Fruit fly (Drosophila melanogaster) whole organism, embryonic: ENCODE measurements around the gene DhpD.
A peak's percentile ranks its signal among the peaks of the same experiment; 100 is the strongest.

ENCODE experiments used
- Antp ChIP-seq: fragments of 200-800 bp; sonication (Bioruptor generic); optimal IDR thresholded peaks from 3 replicates; lab custom pipeline; 2016; ENCODE audit warnings: missing biosample characterization, missing genetic modification characterization
- BEAF-32 ChIP-seq: fragments of 200-800 bp; sonication (Bioruptor generic); optimal IDR thresholded peaks from 3 replicates; lab custom pipeline; 2017; ENCODE audit warnings: missing biosample characterization, missing genetic modification characterization, mild to moderate bottlenecking, moderate library complexity, missing genetic modification reagents
- Bdp1 ChIP-seq: fragments of 200-800 bp; sonication (Bioruptor generic); optimal IDR thresholded peaks from 3 replicates; lab custom pipeline; 2016; ENCODE audit warnings: missing biosample characterization, missing genetic modification characterization
- CG10366 ChIP-seq: fragments of 200-800 bp; sonication (Bioruptor generic); IDR thresholded peaks from 2 replicates; pipeline ENCODE4 v1.3.6; 2022; ENCODE audit warnings: missing biosample characterization, missing genetic modification characterization
- CG11504 ChIP-seq: fragments of 200-800 bp; sonication (Bioruptor generic); optimal IDR thresholded peaks from 3 replicates; lab custom pipeline; 2019; ENCODE audit warnings: missing biosample characterization, mild to moderate bottlenecking, missing genetic modification characterization, moderate library complexity
- CG14710 ChIP-seq: fragments of 200-800 bp; sonication (Bioruptor generic); optimal IDR thresholded peaks from 3 replicates; lab custom pipeline; 2019; ENCODE audit warnings: missing biosample characterization, mild to moderate bottlenecking, missing genetic modification characterization, moderate library complexity
- CG14965 ChIP-seq: fragments of 200-800 bp; sonication (Bioruptor generic); optimal IDR thresholded peaks from 2 replicates; lab custom pipeline; 2016; ENCODE audit warnings: missing biosample characterization, missing genetic modification characterization, borderline replicate concordance
- CG1603 ChIP-seq: fragments of 200-800 bp; sonication (Bioruptor generic); optimal IDR thresholded peaks from 2 replicates; lab custom pipeline; 2019; ENCODE audit warnings: missing biosample characterization, mild to moderate bottlenecking, missing genetic modification characterization, moderate library complexity
- CG17359 ChIP-seq: fragments of 200-800 bp; sonication (Bioruptor generic); optimal IDR thresholded peaks from 3 replicates; lab custom pipeline; 2018; ENCODE audit warnings: missing biosample characterization, mild to moderate bottlenecking, missing genetic modification characterization, moderate library complexity
- CG18619 ChIP-seq: fragments of 200-800 bp; sonication (Bioruptor generic); optimal IDR thresholded peaks from 3 replicates; lab custom pipeline; 2017; ENCODE audit warnings: missing biosample characterization, mild to moderate bottlenecking, missing genetic modification characterization
- CG30403 ChIP-seq: fragments of 200-800 bp; sonication (Bioruptor generic); optimal IDR thresholded peaks from 3 replicates; lab custom pipeline; 2016; ENCODE audit warnings: missing biosample characterization, missing genetic modification characterization
- CG3163 ChIP-seq: fragments of 200-800 bp; sonication (Bioruptor generic); optimal IDR thresholded peaks from 3 replicates; lab custom pipeline; 2016; ENCODE audit warnings: missing biosample characterization, missing genetic modification characterization
- CG34376 ChIP-seq: fragments of 200-800 bp; sonication (Bioruptor generic); optimal IDR thresholded peaks from 2 replicates; lab custom pipeline; 2018; ENCODE audit warnings: missing biosample characterization, mild to moderate bottlenecking, missing genetic modification characterization
- CG4282 ChIP-seq: fragments of 200-800 bp; sonication (Bioruptor generic); optimal IDR thresholded peaks from 2 replicates; lab custom pipeline; 2016; ENCODE audit warnings: missing biosample characterization, missing genetic modification characterization
- CG4617 ChIP-seq: fragments of 200-800 bp; sonication (Bioruptor generic); optimal IDR thresholded peaks from 3 replicates; lab custom pipeline; 2016; ENCODE audit warnings: missing biosample characterization, missing genetic modification characterization, borderline replicate concordance
- CG7786 ChIP-seq: fragments of 200-800 bp; sonication (Bioruptor generic); optimal IDR thresholded peaks from 2 replicates; lab custom pipeline; 2016; ENCODE audit warnings: missing biosample characterization, missing genetic modification characterization
- CG8290 ChIP-seq, 3 experiments: fragments of 200-800 bp; sonication (Bioruptor generic); optimal IDR thresholded peaks; 2 replicates each; lab custom pipeline; 2016 to 2019; ENCODE audit warnings: missing biosample characterization in 3 of 3, missing genetic modification characterization in 3 of 3, mild to moderate bottlenecking in 2 of 3, moderate library complexity in 1 of 3
- CG8359 ChIP-seq: fragments of 200-800 bp; sonication (Bioruptor generic); optimal IDR thresholded peaks from 2 replicates; lab custom pipeline; 2017; ENCODE audit warnings: missing biosample characterization, mild to moderate bottlenecking, missing genetic modification characterization, borderline replicate concordance
- CG9727 ChIP-seq: fragments of 200-800 bp; sonication (Bioruptor generic); optimal IDR thresholded peaks from 3 replicates; lab custom pipeline; 2017; ENCODE audit warnings: missing biosample characterization, mild to moderate bottlenecking, missing genetic modification characterization
- D19A ChIP-seq: fragments of 200-800 bp; optimal IDR thresholded peaks from 3 replicates; lab custom pipeline; 2019; ENCODE audit warnings: missing biosample characterization, mild to moderate bottlenecking, missing genetic modification characterization, moderate library complexity
- D19B ChIP-seq: fragments of 200-800 bp; sonication (Bioruptor generic); optimal IDR thresholded peaks from 2 replicates; lab custom pipeline; 2017; ENCODE audit warnings: missing biosample characterization, mild to moderate bottlenecking, missing genetic modification characterization
- Dad ChIP-seq: fragments of 200-800 bp; sonication (Bioruptor generic); optimal IDR thresholded peaks from 3 replicates; lab custom pipeline; 2016; ENCODE audit warnings: missing biosample characterization, missing genetic modification characterization
- GATAe ChIP-seq: fragments of 200-800 bp; sonication (Bioruptor generic); conservative IDR thresholded peaks from 2 replicates; pipeline ENCODE4 v1.3.6; 2022; ENCODE audit warnings: missing biosample characterization, missing genetic modification characterization
- H15 ChIP-seq: fragments of 200-800 bp; sonication (Bioruptor generic); IDR thresholded peaks from 3 replicates; pipeline ENCODE4 v1.3.6; 2022; ENCODE audit warnings: missing biosample characterization, missing genetic modification characterization
- Hr3 ChIP-seq: fragments of 200-800 bp; sonication (Bioruptor generic); optimal IDR thresholded peaks from 3 replicates; lab custom pipeline; 2016; ENCODE audit warnings: missing biosample characterization, missing genetic modification characterization
- Meics ChIP-seq: fragments of 200-800 bp; sonication (Bioruptor generic); optimal IDR thresholded peaks from 2 replicates; lab custom pipeline; 2017; ENCODE audit warnings: missing biosample characterization, mild to moderate bottlenecking, missing genetic modification characterization
- Oli ChIP-seq: fragments of 200-800 bp; sonication (Bioruptor generic); optimal IDR thresholded peaks from 2 replicates; lab custom pipeline; 2018; ENCODE audit warnings: missing biosample characterization, mild to moderate bottlenecking, missing genetic modification characterization, moderate library complexity
- Stat92E ChIP-seq, 3 experiments: fragments of >200 bp in 2 of 3; fragments of 200-800 bp in 1 of 3; sonication (Bioruptor generic) in 1 of 3; optimal IDR thresholded peaks; 2 replicates each; lab custom pipeline; 2017 to 2019; ENCODE audit warnings: missing biosample characterization in 3 of 3, missing genetic modification characterization in 3 of 3, mild to moderate bottlenecking in 1 of 3, moderate library complexity in 1 of 3
- Usf ChIP-seq: fragments of 200-800 bp; sonication (Bioruptor generic); optimal IDR thresholded peaks from 2 replicates; lab custom pipeline; 2017; ENCODE audit warnings: missing genotype, missing biosample characterization, missing genetic modification characterization
- ac ChIP-seq: fragments of 200-800 bp; sonication (Bioruptor generic); optimal IDR thresholded peaks from 3 replicates; lab custom pipeline; 2017; ENCODE audit warnings: missing biosample characterization, mild to moderate bottlenecking, missing genetic modification characterization
- ase ChIP-seq: fragments of 200-800 bp; sonication (Bioruptor generic); IDR thresholded peaks from 3 replicates; pipeline ENCODE4 v1.3.6; 2022; ENCODE audit warnings: missing biosample characterization, missing genetic modification characterization
- cg ChIP-seq: fragments of 200-800 bp; sonication (Bioruptor generic); optimal IDR thresholded peaks from 3 replicates; lab custom pipeline; 2019; ENCODE audit warnings: missing biosample characterization, mild to moderate bottlenecking, missing genetic modification characterization, moderate library complexity
- dati ChIP-seq: fragments of 200-800 bp; sonication (Bioruptor generic); IDR thresholded peaks from 2 replicates; pipeline ENCODE4 v1.3.6; 2022; ENCODE audit warnings: missing biosample characterization, missing genetic modification characterization
- esg ChIP-seq: fragments of 200-800 bp; sonication (Bioruptor generic); conservative IDR thresholded peaks from 2 replicates; pipeline ENCODE4 v1.3.6; 2022; ENCODE audit warnings: missing biosample characterization, missing genetic modification characterization
- gfzf ChIP-seq: fragments of 200-800 bp; sonication (Bioruptor generic); optimal IDR thresholded peaks from 2 replicates; lab custom pipeline; 2016; ENCODE audit warnings: missing biosample characterization, mild to moderate bottlenecking, missing genetic modification characterization, moderate library complexity
- gsb-n ChIP-seq: fragments of 200-800 bp; sonication (Bioruptor generic); optimal IDR thresholded peaks from 3 replicates; lab custom pipeline; 2018; ENCODE audit warnings: missing biosample characterization, mild to moderate bottlenecking, missing genetic modification characterization
- jumu ChIP-seq: fragments of 200-800 bp; sonication (Bioruptor generic); optimal IDR thresholded peaks from 3 replicates; lab custom pipeline; 2016; ENCODE audit warnings: missing biosample characterization, missing genetic modification characterization
- knrl ChIP-seq: fragments of 200-800 bp; sonication (Bioruptor generic); IDR thresholded peaks from 3 replicates; pipeline ENCODE4 v1.3.6; 2022; ENCODE audit warnings: missing biosample characterization, missing genetic modification characterization; ENCODE audit not compliant: partially characterized antibody
- lola ChIP-seq, 3 experiments: fragments of >200 bp in 2 of 3; fragments of 200-800 bp in 1 of 3; sonication (Bioruptor generic) in 1 of 3; optimal IDR thresholded peaks; 2 replicates each; lab custom pipeline; 2017 to 2019; ENCODE audit warnings: missing biosample characterization in 3 of 3, missing genetic modification characterization in 3 of 3, mild to moderate bottlenecking in 1 of 3, moderate library complexity in 1 of 3
- maf-S ChIP-seq: fragments of 200-800 bp; sonication (Bioruptor generic); optimal IDR thresholded peaks from 2 replicates; lab custom pipeline; 2016; ENCODE audit warnings: missing biosample characterization, missing genetic modification characterization
- nmo ChIP-seq: fragments of 200-800 bp; sonication (Bioruptor generic); optimal IDR thresholded peaks from 2 replicates; lab custom pipeline; 2018; ENCODE audit warnings: missing biosample characterization, mild to moderate bottlenecking, missing genetic modification characterization, moderate library complexity
- pzg ChIP-seq: fragments of 200-800 bp; sonication (Bioruptor generic); optimal IDR thresholded peaks from 3 replicates; lab custom pipeline; 2018; ENCODE audit warnings: missing biosample characterization, mild to moderate bottlenecking, missing genetic modification characterization, moderate library complexity
- schlank ChIP-seq: fragments of 200-800 bp; sonication (Bioruptor generic); optimal IDR thresholded peaks from 2 replicates; lab custom pipeline; 2018; ENCODE audit warnings: missing biosample characterization, mild to moderate bottlenecking, missing genetic modification characterization
- sisA ChIP-seq: fragments of 200-800 bp; sonication (Bioruptor generic); IDR thresholded peaks from 2 replicates; pipeline ENCODE4 v1.3.6; 2022; ENCODE audit warnings: missing biosample characterization, missing genetic modification characterization
- tin ChIP-seq: fragments of 200-800 bp; sonication (Bioruptor generic); optimal IDR thresholded peaks from 3 replicates; lab custom pipeline; 2016; ENCODE audit warnings: missing biosample characterization, missing genetic modification characterization
- tna ChIP-seq: fragments of 200-800 bp; sonication (Bioruptor generic); IDR thresholded peaks from 2 replicates; pipeline ENCODE4 v1.3.6; 2022; ENCODE audit warnings: missing biosample characterization, missing genetic modification characterization; ENCODE audit not compliant: partially characterized antibody
- twi ChIP-seq: fragments of 200-800 bp; optimal IDR thresholded peaks from 2 replicates; lab custom pipeline; 2019; ENCODE audit warnings: missing biosample characterization, mild to moderate bottlenecking, missing genetic modification characterization, moderate library complexity

Gene DhpD

DNA sequence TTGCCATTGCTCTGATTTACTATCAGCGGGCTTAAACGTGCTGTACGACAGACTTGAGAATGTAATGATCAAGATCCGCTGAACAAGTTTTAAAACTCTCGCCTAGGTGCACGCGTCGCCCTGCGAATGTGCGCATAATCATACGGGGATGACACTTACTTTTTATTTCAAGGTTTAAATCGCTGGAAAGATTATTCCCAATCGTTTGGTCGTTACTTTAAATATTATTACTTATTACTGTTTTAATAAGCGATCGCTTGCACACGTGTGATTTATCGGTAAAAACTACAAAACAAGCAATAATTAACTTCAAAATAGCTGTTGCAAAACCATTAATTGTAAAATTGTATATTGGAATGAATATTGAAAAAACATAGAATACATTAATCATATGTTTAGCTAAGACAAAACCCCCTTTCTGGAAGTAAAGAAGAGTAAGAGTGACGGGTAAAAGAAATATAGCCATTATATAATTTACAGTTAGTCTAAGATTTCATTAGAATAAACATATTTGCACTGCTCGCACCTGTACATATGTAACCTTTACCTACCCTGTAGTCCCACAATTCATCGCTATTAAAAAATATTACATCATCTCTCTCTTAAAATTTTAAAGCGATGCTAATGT is at the start of gene DhpD:
TSS of gene DhpD (minus strand) at position 102 of the 628 bp plus-strand sequence.
- peak; percentile 2 for TF ChIP-seq twi (tag; lab: Kevin White, UChicago)
- TF ChIP-seq CG1603 (tag; lab: Kevin White, UChicago) = peak; percentile 66
- no peak; the same call in 1 of the 2 replicates for TF ChIP-seq esg
- TF ChIP-seq gsb-n (tag; lab: Kevin White, UChicago) = no peak
- peak; percentile 70 for TF ChIP-seq tin (GFP tag; lab: Kevin White, UChicago)
- no peak for TF ChIP-seq maf-S (GFP tag; lab: Kevin White, UChicago)
- TF ChIP-seq schlank (tag; lab: Kevin White, UChicago) = peak; percentile 1
- TF ChIP-seq CG8290 (GFP tag; optimal IDR thresholded peaks at IDR 0.05; lab: Kevin White, UChicago) = no peak
- TF ChIP-seq CG8290 (tag; optimal IDR thresholded peaks at IDR 0.05; lab: Kevin White, UChicago) = peak in 1 of 2 experiments; percentile 83
- peak; percentile 49 for TF ChIP-seq CG9727 (GFP tag; lab: Kevin White, UChicago)
- TF ChIP-seq Antp = peak; percentile 50
- peak; percentile 48 for TF ChIP-seq Oli (tag; lab: Kevin White, UChicago)
- peak; percentile 76 for TF ChIP-seq CG17359 (tag; lab: Kevin White, UChicago)
- TF ChIP-seq CG18619 (GFP tag; lab: Kevin White, UChicago) = peak; percentile 42
- no peak for TF ChIP-seq cg
- peak; percentile 69 for TF ChIP-seq sisA (GFP tag; lab: Robert Waterston, UW)
- TF ChIP-seq jumu (GFP tag; lab: Kevin White, UChicago) = no peak
- peak; percentile 75 for TF ChIP-seq Meics (GFP tag; lab: Kevin White, UChicago)
- TF ChIP-seq CG7786 (GFP tag; lab: Kevin White, UChicago) = peak; percentile 63
- no peak for TF ChIP-seq CG14965 (GFP tag; lab: Kevin White, UChicago)
- peak; percentile 85 for TF ChIP-seq knrl (GFP tag; lab: Robert Waterston, UW)
- peak; percentile 26 for TF ChIP-seq BEAF-32
- TF ChIP-seq CG30403 (GFP tag; lab: Kevin White, UChicago) = peak; percentile 75
- peak; percentile 61; the same call in 2 of the 3 replicates for TF ChIP-seq ase (GFP tag; lab: Robert Waterston, UW)
- TF ChIP-seq CG34376 (GFP tag; lab: Kevin White, UChicago) = peak; percentile 56
- TF ChIP-seq Dad (GFP tag; lab: Kevin White, UChicago) = no peak
- TF ChIP-seq CG3163 = peak; percentile 40
- TF ChIP-seq D19B (GFP tag; lab: Kevin White, UChicago) = peak; percentile 63
- TF ChIP-seq D19A (tag; lab: Kevin White, UChicago) = peak; percentile 70
- no peak for TF ChIP-seq Stat92E (GFP tag; optimal IDR thresholded peaks at IDR 0.05; lab: Kevin White, UChicago)
- peak; percentile 66 for TF ChIP-seq CG10366 (GFP tag; lab: Robert Waterston, UW)
- 0 out of 2 replicates have a peak, but pooled peaks have one; percentile 13 for TF ChIP-seq dati
- TF ChIP-seq CG4617 (GFP tag; lab: Kevin White, UChicago) = peak; percentile 29
- no peak for TF ChIP-seq CG11504 (tag; lab: Kevin White, UChicago)
- peak; percentile 59 for TF ChIP-seq Hr3 (GFP tag; lab: Kevin White, UChicago)
- TF ChIP-seq GATAe (GFP tag; lab: Robert Waterston, UW) = no peak; the same call in 1 of the 2 replicates
- TF ChIP-seq gfzf (GFP tag; lab: Kevin White, UChicago) = no peak
- TF ChIP-seq lola (GFP tag; optimal IDR thresholded peaks at IDR 0.05; lab: Kevin White, UChicago) = peak in 1 of 3 experiments; percentile 5
- peak; percentile 66; the same call in 1 of the 3 replicates for TF ChIP-seq H15 (GFP tag; lab: Robert Waterston, UW)
- peak; percentile 37 for TF ChIP-seq pzg (GFP tag; lab: Kevin White, UChicago)
- TF ChIP-seq Usf (GFP tag; lab: Kevin White, UChicago) = peak; percentile 62
- peak; percentile 6 for TF ChIP-seq CG8359 (GFP tag; lab: Kevin White, UChicago)
- TF ChIP-seq CG14710 (tag; lab: Kevin White, UChicago) = peak; percentile 66
- no peak for TF ChIP-seq Bdp1 (GFP tag; lab: Kevin White, UChicago)
- TF ChIP-seq CG4282 (GFP tag; lab: Kevin White, UChicago) = no peak
- TF ChIP-seq nmo (GFP tag; lab: Kevin White, UChicago) = peak; percentile 66
- TF ChIP-seq tna = peak; percentile 95
- TF ChIP-seq ac = no peak
